Worm (Caenorhabditis elegans): ENCODE data around the gene atf-2.

DNA sequence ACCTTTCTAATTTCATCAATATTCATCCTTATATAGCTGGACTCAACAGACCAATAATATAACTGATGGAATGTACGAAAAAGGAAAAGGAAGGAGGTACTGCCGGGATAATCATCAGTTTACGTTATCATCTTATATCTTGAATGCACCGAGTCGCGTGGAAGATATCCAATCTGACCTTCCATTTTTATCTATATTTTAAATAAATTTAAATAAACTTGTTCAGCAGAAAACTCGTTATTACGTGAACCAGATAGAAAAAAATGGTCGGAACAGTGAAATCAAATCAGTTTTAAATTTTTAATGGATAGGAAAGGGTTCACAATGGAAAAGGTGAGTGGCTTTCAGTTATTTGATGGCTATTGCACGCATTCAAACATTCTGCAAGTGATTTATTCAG is 15.1 kb downstream of the atf-2 start, which contains the start of gene pah-1:
- TF ChIP-seq hlh-30 (tag; optimal IDR thresholded peaks at IDR 0.05; ENCODE audit: insufficient read depth) (no peak), dve-1 (tag; optimal IDR thresholded peaks at IDR 0.05; ENCODE audit: insufficient read depth) (no peak)
